Fruit fly (Drosophila melanogaster) whole organism, embryonic: ENCODE data around the gene GstZ1.

ENCODE experiments used
- CG10147 ChIP-seq: fragments of 200-800 bp; sonication (Bioruptor generic); optimal IDR thresholded peaks from 2 replicates; lab custom pipeline; 2019; ENCODE audit warnings: missing biosample characterization, mild to moderate bottlenecking, missing genetic modification characterization, moderate library complexity
- CG10959 ChIP-seq: fragments of 200-800 bp; sonication (Bioruptor generic); IDR thresholded peaks from 2 replicates; pipeline ENCODE4 v1.3.6; 2022; ENCODE audit warnings: missing biosample characterization, missing genetic modification characterization
- CG11247 ChIP-seq: fragments of 200-800 bp; sonication (Bioruptor generic); IDR thresholded peaks from 2 replicates; pipeline ENCODE4 v1.3.6; 2022; ENCODE audit warnings: missing biosample characterization, missing genetic modification characterization
- CG11560 ChIP-seq: fragments of 200-800 bp; sonication (Bioruptor generic); IDR thresholded peaks from 3 replicates; pipeline ENCODE4 v1.3.6; 2022; ENCODE audit warnings: missing biosample characterization, missing genetic modification characterization
- CG12769 ChIP-seq: fragments of 200-800 bp; sonication (Bioruptor generic); optimal IDR thresholded peaks from 2 replicates; lab custom pipeline; 2019; ENCODE audit warnings: missing biosample characterization, mild to moderate bottlenecking, missing genetic modification characterization, moderate library complexity
- CG12942 ChIP-seq: fragments of 200-800 bp; sonication (Bioruptor generic); optimal IDR thresholded peaks from 3 replicates; lab custom pipeline; 2016; ENCODE audit warnings: missing biosample characterization, missing genetic modification characterization
- CG13123 ChIP-seq: fragments of 200-800 bp; sonication (Bioruptor generic); optimal IDR thresholded peaks from 2 replicates; lab custom pipeline; 2016; ENCODE audit warnings: missing biosample characterization, missing genetic modification characterization
- CG13296 ChIP-seq: fragments of 200-800 bp; sonication (Bioruptor generic); optimal IDR thresholded peaks from 3 replicates; lab custom pipeline; 2018; ENCODE audit warnings: missing biosample characterization, mild to moderate bottlenecking, missing genetic modification characterization
- CG15601 ChIP-seq: fragments of 200-800 bp; sonication (Bioruptor generic); optimal IDR thresholded peaks from 3 replicates; lab custom pipeline; 2019; ENCODE audit warnings: missing biosample characterization, mild to moderate bottlenecking, missing genetic modification characterization, moderate library complexity
- CG17328 ChIP-seq: fragments of 200-800 bp; sonication (Bioruptor generic); IDR thresholded peaks from 2 replicates; pipeline ENCODE4 v1.3.6; 2022; ENCODE audit warnings: missing biosample characterization, missing genetic modification characterization
- CG18764 ChIP-seq: fragments of 200-800 bp; sonication (Bioruptor generic); optimal IDR thresholded peaks from 3 replicates; lab custom pipeline; 2016; ENCODE audit warnings: missing biosample characterization, missing genetic modification characterization
- CG2678 ChIP-seq: fragments of 200-800 bp; sonication (Bioruptor generic); optimal IDR thresholded peaks from 3 replicates; lab custom pipeline; 2019; ENCODE audit warnings: missing biosample characterization, mild to moderate bottlenecking, missing genetic modification characterization, moderate library complexity
- CG30403 ChIP-seq: fragments of 200-800 bp; sonication (Bioruptor generic); optimal IDR thresholded peaks from 3 replicates; lab custom pipeline; 2016; ENCODE audit warnings: missing biosample characterization, missing genetic modification characterization
- CG32532 ChIP-seq: fragments of 200-800 bp; sonication (Bioruptor generic); IDR thresholded peaks from 2 replicates; pipeline ENCODE4 v1.3.6; 2022; ENCODE audit warnings: missing biosample characterization, missing genetic modification characterization
- CG42726 ChIP-seq: fragments of 200-800 bp; sonication (Bioruptor generic); IDR thresholded peaks from 2 replicates; pipeline ENCODE4 v1.3.6; 2022; ENCODE audit warnings: missing biosample characterization, missing genetic modification characterization; ENCODE audit not compliant: partially characterized antibody
- CG6813 ChIP-seq: fragments of 200-800 bp; sonication (Bioruptor generic); optimal IDR thresholded peaks from 2 replicates; lab custom pipeline; 2017; ENCODE audit warnings: missing biosample characterization, missing genetic modification characterization, mild to moderate bottlenecking, moderate library complexity, missing genetic modification reagents
- CG7556 ChIP-seq: fragments of 200-800 bp; sonication (Bioruptor generic); optimal IDR thresholded peaks from 2 replicates; lab custom pipeline; 2017; ENCODE audit warnings: missing biosample characterization, mild to moderate bottlenecking, missing genetic modification characterization
- CG7786 ChIP-seq: fragments of 200-800 bp; sonication (Bioruptor generic); optimal IDR thresholded peaks from 2 replicates; lab custom pipeline; 2016; ENCODE audit warnings: missing biosample characterization, missing genetic modification characterization
- CG9609 ChIP-seq: fragments of 200-800 bp; sonication (Bioruptor generic); optimal IDR thresholded peaks from 3 replicates; lab custom pipeline; 2016; ENCODE audit warnings: missing biosample characterization, missing genetic modification characterization
- CG9876 ChIP-seq: fragments of 200-800 bp; sonication (Bioruptor generic); optimal IDR thresholded peaks from 2 replicates; lab custom pipeline; 2016; ENCODE audit warnings: missing biosample characterization, missing genetic modification characterization
- Ets65A ChIP-seq: fragments of 200-800 bp; sonication (Bioruptor generic); peaks from one replicate; lab custom pipeline; 2016; ENCODE audit warnings: missing biosample characterization, missing genetic modification characterization
- Fer2 ChIP-seq: fragments of 200-800 bp; sonication (Bioruptor generic); optimal IDR thresholded peaks from 2 replicates; lab custom pipeline; 2018; ENCODE audit warnings: missing biosample characterization, mild to moderate bottlenecking, missing genetic modification characterization, moderate library complexity
- HmgD ChIP-seq: fragments of 200-800 bp; sonication (Bioruptor generic); optimal IDR thresholded peaks from 3 replicates; lab custom pipeline; 2016; ENCODE audit warnings: missing biosample characterization, missing genetic modification characterization
- Kr ChIP-seq: fragments of 200-800 bp; sonication (Bioruptor generic); optimal IDR thresholded peaks from 2 replicates; lab custom pipeline; 2017; ENCODE audit warnings: missing biosample characterization, mild to moderate bottlenecking, missing genetic modification characterization
- Med ChIP-seq: fragments of 200-800 bp; sonication (Bioruptor generic); peaks from one replicate; lab custom pipeline; 2016; ENCODE audit warnings: missing biosample characterization, missing genetic modification characterization, mild to moderate bottlenecking, inconsistent platforms, moderate library complexity
- Rfx ChIP-seq: fragments of 200-800 bp; sonication (Bioruptor generic); IDR thresholded peaks from 2 replicates; pipeline ENCODE4 v1.3.6; 2022; ENCODE audit warnings: missing biosample characterization, missing genetic modification characterization
- Taf1 ChIP-seq: fragments of 200-800 bp; sonication (Bioruptor generic); IDR thresholded peaks from 2 replicates; pipeline ENCODE4 v1.3.6; 2022; ENCODE audit warnings: missing biosample characterization, missing genetic modification characterization
- az2 ChIP-seq: fragments of 200-800 bp; sonication (Bioruptor generic); optimal IDR thresholded peaks from 3 replicates; lab custom pipeline; 2016; ENCODE audit warnings: missing biosample characterization, missing genetic modification characterization
- chinmo ChIP-seq: fragments of 200-800 bp; sonication (Bioruptor generic); IDR thresholded peaks from 4 replicates; pipeline ENCODE4 v1.3.6; 2022; ENCODE audit warnings: missing biosample characterization, missing genetic modification characterization; ENCODE audit not compliant: partially characterized antibody
- chm ChIP-seq: fragments of 200-800 bp; sonication (Bioruptor generic); IDR thresholded peaks from 2 replicates; pipeline ENCODE4 v1.3.6; 2022; ENCODE audit warnings: missing biosample characterization, missing genetic modification characterization
- crc ChIP-seq: fragments of 200-800 bp; sonication (Bioruptor generic); optimal IDR thresholded peaks from 2 replicates; lab custom pipeline; 2016; ENCODE audit warnings: missing biosample characterization, missing genetic modification characterization
- exex ChIP-seq: fragments of 200-800 bp; sonication (Bioruptor generic); optimal IDR thresholded peaks from 4 replicates; lab custom pipeline; 2018; ENCODE audit warnings: missing biosample characterization, mild to moderate bottlenecking, missing genetic modification characterization, moderate library complexity
- ftz-f1 ChIP-seq: fragments of 200-800 bp; sonication (Bioruptor generic); optimal IDR thresholded peaks from 2 replicates; lab custom pipeline; 2016; ENCODE audit warnings: missing biosample characterization, missing genetic modification characterization
- grau ChIP-seq: fragments of 200-800 bp; optimal IDR thresholded peaks from 3 replicates; lab custom pipeline; 2019; ENCODE audit warnings: missing biosample characterization, mild to moderate bottlenecking, missing genetic modification characterization, moderate library complexity
- jigr1 ChIP-seq: fragments of 200-800 bp; sonication (Bioruptor generic); IDR thresholded peaks from 3 replicates; pipeline ENCODE4 v1.3.6; 2022; ENCODE audit warnings: missing biosample characterization, missing genetic modification characterization
- mld ChIP-seq: fragments of 200-800 bp; sonication (Bioruptor generic); IDR thresholded peaks from 3 replicates; pipeline ENCODE4 v1.3.6; 2022; ENCODE audit warnings: missing biosample characterization, missing genetic modification characterization; ENCODE audit not compliant: partially characterized antibody
- ranshi ChIP-seq: fragments of 200-800 bp; sonication (Bioruptor generic); IDR thresholded peaks from 2 replicates; pipeline ENCODE4 v1.3.6; 2022; ENCODE audit warnings: missing biosample characterization, missing genetic modification characterization
- rib ChIP-seq: fragments of 200-800 bp; sonication (Bioruptor generic); IDR thresholded peaks from 2 replicates; pipeline ENCODE4 v1.3.6; 2022; ENCODE audit warnings: missing biosample characterization, missing genetic modification characterization
- sens-2 ChIP-seq: fragments of 200-800 bp; sonication (Bioruptor generic); IDR thresholded peaks from 2 replicates; pipeline ENCODE4 v1.3.6; 2022; ENCODE audit warnings: missing biosample characterization, missing genetic modification characterization
- slbo ChIP-seq: fragments of 200-800 bp; sonication (Bioruptor generic); IDR thresholded peaks from 2 replicates; pipeline ENCODE4 v1.3.6; 2022; ENCODE audit warnings: missing biosample characterization, missing genetic modification characterization
- so ChIP-seq: fragments of 200-800 bp; sonication (Bioruptor generic); IDR thresholded peaks from 3 replicates; pipeline ENCODE4 v1.3.6; 2022; ENCODE audit warnings: missing biosample characterization, missing genetic modification characterization
- sqz ChIP-seq: fragments of 200-800 bp; sonication (Bioruptor generic); optimal IDR thresholded peaks from 3 replicates; lab custom pipeline; 2018; ENCODE audit warnings: missing biosample characterization, mild to moderate bottlenecking, missing genetic modification characterization
- ssp ChIP-seq: fragments of 200-800 bp; sonication (Bioruptor generic); IDR thresholded peaks from 2 replicates; pipeline ENCODE4 v1.3.6; 2022; ENCODE audit warnings: missing biosample characterization, missing genetic modification characterization
- sug ChIP-seq: fragments of 200-800 bp; optimal IDR thresholded peaks from 2 replicates; lab custom pipeline; 2019; ENCODE audit warnings: missing biosample characterization, mild to moderate bottlenecking, missing genetic modification characterization, moderate library complexity
- tll ChIP-seq, 2 experiments: fragments of 200-800 bp in 1 of 2; fragments of >200 bp in 1 of 2; sonication (Bioruptor generic) in 1 of 2; optimal IDR thresholded peaks; 2 replicates each; lab custom pipeline; 2017 to 2019; ENCODE audit warnings: missing biosample characterization in 2 of 2, missing genetic modification characterization in 2 of 2, mild to moderate bottlenecking in 1 of 2, moderate library complexity in 1 of 2
- unc-4 ChIP-seq: fragments of 200-800 bp; sonication (Bioruptor generic); IDR thresholded peaks from 2 replicates; pipeline ENCODE4 v1.3.6; 2022; ENCODE audit warnings: missing biosample characterization, missing genetic modification characterization; ENCODE audit not compliant: partially characterized antibody
- vnd ChIP-seq: fragments of 200-800 bp; sonication (Bioruptor generic); IDR thresholded peaks from 3 replicates; pipeline ENCODE4 v1.3.6; 2022; ENCODE audit warnings: missing biosample characterization, missing genetic modification characterization; ENCODE audit not compliant: partially characterized antibody
- vvl ChIP-seq: fragments of 200-800 bp; sonication (Bioruptor generic); IDR thresholded peaks from 2 replicates; pipeline ENCODE4 v1.3.6; 2022; ENCODE audit warnings: missing biosample characterization, missing genetic modification characterization
- yki ChIP-seq: fragments of >200 bp; optimal IDR thresholded peaks from 3 replicates; lab custom pipeline; 2018

GstZ1 gene

DNA sequence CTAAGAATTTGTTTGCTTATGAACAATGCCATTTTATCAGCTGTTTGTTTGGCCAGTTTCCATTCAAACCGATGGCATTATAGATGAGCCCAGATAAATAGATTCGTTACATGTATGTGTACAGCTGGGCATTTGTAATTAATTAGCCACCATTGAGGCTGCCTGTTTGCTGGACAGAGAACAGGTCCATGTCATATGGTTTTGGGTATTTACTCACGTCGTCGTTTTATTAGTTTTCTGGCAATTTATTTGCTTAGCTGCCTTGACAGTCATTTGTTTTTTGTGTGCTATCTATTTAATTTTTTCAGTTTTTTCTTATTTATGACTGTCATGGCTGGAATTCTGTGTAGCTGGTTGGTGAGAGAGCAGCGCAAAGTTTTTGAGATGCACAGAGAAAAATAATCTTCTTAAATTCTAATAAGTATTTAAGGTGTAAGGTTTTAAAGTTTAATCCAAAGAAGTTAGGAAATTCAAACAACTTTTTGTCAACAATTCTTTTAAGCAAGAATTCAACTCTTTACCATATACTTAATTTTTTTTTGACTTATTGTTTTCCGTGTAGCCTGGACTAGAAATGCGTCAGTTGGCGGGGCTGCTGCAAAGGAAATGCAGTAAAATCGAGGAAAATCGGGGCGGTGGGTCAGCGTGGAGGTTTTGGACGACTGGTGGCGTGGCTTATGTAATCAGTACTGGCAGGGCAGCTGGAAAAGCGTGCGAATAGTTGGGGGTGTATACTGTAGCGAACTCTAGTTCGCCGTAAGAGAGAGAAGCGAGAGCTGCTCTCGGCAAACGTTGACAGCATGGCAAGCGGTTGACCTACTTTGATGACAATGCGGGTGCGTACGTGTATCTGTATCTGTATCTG, 21.6 kb downstream of the GstZ1 start (continued):
- TF ChIP-seq HmgD (peak; percentile 45), vnd (GFP tag; lab: Robert Waterston, UW) (no peak), CG6813 (GFP tag; lab: Kevin White, UChicago) (peak; percentile 53), CG11560 (peak; percentile 17; the same call in 1 of the 3 replicates), ranshi (GFP tag; lab: Robert Waterston, UW) (peak; percentile 88; the same call in 1 of the 2 replicates), CG9609 (GFP tag; lab: Kevin White, UChicago) (peak; percentile 64)

DNA sequence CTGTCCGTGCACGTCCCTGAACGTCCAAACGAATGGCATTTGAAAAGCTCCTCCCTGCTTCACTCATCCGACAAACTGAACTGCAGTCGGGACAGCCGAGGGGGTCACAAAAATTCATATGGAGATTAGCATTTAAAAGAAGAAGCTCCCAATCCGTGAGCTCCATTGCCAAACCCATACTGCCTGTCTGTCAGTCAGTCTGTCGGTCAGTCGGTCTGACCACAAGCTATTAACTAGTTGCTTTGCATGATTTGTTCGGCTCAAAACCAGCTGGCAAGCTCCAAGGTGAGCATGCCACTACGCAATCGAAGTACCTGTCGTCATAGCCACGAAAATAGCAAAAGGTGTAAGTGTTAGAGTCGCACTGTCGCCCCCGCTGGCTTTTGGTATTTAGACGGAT, 22.6 kb downstream of the GstZ1 start:
- peak; percentile 53 for TF ChIP-seq vvl (GFP tag; lab: Robert Waterston, UW)
- no peak for TF ChIP-seq CG13296
- no peak for TF ChIP-seq crc (GFP tag; lab: Kevin White, UChicago)
- peak; percentile 59 for TF ChIP-seq ftz-f1 (GFP tag; lab: Kevin White, UChicago)
- no peak for TF ChIP-seq sqz (GFP tag; lab: Kevin White, UChicago)
- TF ChIP-seq CG15601 (tag; lab: Kevin White, UChicago): no peak
- TF ChIP-seq az2: no peak
- no peak for TF ChIP-seq CG10959
- TF ChIP-seq CG9876: no peak
- peak; percentile 26 for TF ChIP-seq Ets65A (GFP tag; lab: Kevin White, UChicago)
- no peak for TF ChIP-seq slbo
- peak; percentile 84; the same call in 3 of the 4 replicates for TF ChIP-seq chinmo (GFP tag; lab: Robert Waterston, UW)
- TF ChIP-seq rib: no peak
- TF ChIP-seq grau (tag; lab: Kevin White, UChicago): no peak
- TF ChIP-seq Med (GFP tag; lab: Kevin White, UChicago): peak; percentile 58
- no peak for TF ChIP-seq sens-2 (GFP tag; lab: Robert Waterston, UW)
- no peak for TF ChIP-seq CG13123 (GFP tag; lab: Kevin White, UChicago)
- no peak for TF ChIP-seq Fer2 (tag; lab: Kevin White, UChicago)
- TF ChIP-seq mld (GFP tag; lab: Robert Waterston, UW): no peak
- TF ChIP-seq ssp: no peak
- no peak for TF ChIP-seq CG7786
- TF ChIP-seq CG12942: no peak
- TF ChIP-seq CG10147 (GFP tag; lab: Kevin White, UChicago): no peak
- TF ChIP-seq Taf1 (GFP tag; lab: Robert Waterston, UW): no peak
- TF ChIP-seq CG18764 (GFP tag; lab: Kevin White, UChicago): no peak
- no peak for TF ChIP-seq Kr
- no peak for TF ChIP-seq sug
- no peak for TF ChIP-seq CG32532
- no peak for TF ChIP-seq CG7556
- no peak for TF ChIP-seq CG30403 (GFP tag; lab: Kevin White, UChicago)
- no peak for TF ChIP-seq so (GFP tag; lab: Robert Waterston, UW)
- TF ChIP-seq CG12769 (tag; lab: Kevin White, UChicago): peak; percentile 34
- TF ChIP-seq exex: no peak
- TF ChIP-seq tll (GFP tag; optimal IDR thresholded peaks at IDR 0.05; lab: Kevin White, UChicago): no peak
- TF ChIP-seq CG11247: no peak
- 0 out of 2 replicates have a peak, but pooled peaks have one; percentile 13 for TF ChIP-seq Rfx
- TF ChIP-seq yki (lab: Kevin White, UChicago): no peak
- no peak for TF ChIP-seq CG17328
- TF ChIP-seq CG2678 (tag; lab: Kevin White, UChicago): no peak
- no peak for TF ChIP-seq CG42726
- TF ChIP-seq unc-4 (GFP tag; lab: Robert Waterston, UW): no peak
- TF ChIP-seq chm: 0 out of 2 replicates have a peak, but pooled peaks have one; percentile 27
- TF ChIP-seq jigr1 (GFP tag; lab: Robert Waterston, UW): no peak
